Worm (Caenorhabditis elegans) whole organism, L3 larva: Measurements from ENCODE around the gene pat-12.

Experiments
- ZK546.5 ChIP-seq: sonication (generic microtip); optimal IDR thresholded peaks from 2 replicates; lab custom pipeline; 2017; ENCODE audit warnings: missing biosample characterization, missing genetic modification characterization
- jun-1 ChIP-seq: fragments of 150-350 bp; optimal IDR thresholded peaks from 2 replicates; lab custom pipeline; 2014; ENCODE audit warnings: missing biosample characterization, missing genetic modification reagents, missing genetic modification characterization
- lin-39 ChIP-seq: fragments of 150-350 bp; optimal IDR thresholded peaks from 2 replicates; lab custom pipeline; 2018; ENCODE audit warnings: missing biosample characterization, missing genetic modification reagents, missing genetic modification characterization
- nhr-11 ChIP-seq: fragments of 150-350 bp; optimal IDR thresholded peaks from 2 replicates; lab custom pipeline; 2014; ENCODE audit warnings: missing biosample characterization, missing genetic modification characterization
- nhr-23 ChIP-seq: fragments of 150-350 bp; optimal IDR thresholded peaks from 2 replicates; lab custom pipeline; 2014; ENCODE audit warnings: missing biosample characterization, missing genetic modification reagents, missing genetic modification characterization
- pha-4 ChIP-seq: fragments of 150-350 bp; optimal IDR thresholded peaks from 2 replicates; lab custom pipeline; 2014; ENCODE audit warnings: missing biosample characterization, missing genetic modification reagents, missing genetic modification characterization
- snpc-4 ChIP-seq: fragments of 150-350 bp; optimal IDR thresholded peaks from 2 replicates; lab custom pipeline; 2014; ENCODE audit warnings: missing biosample characterization, missing genetic modification characterization
- ztf-4 ChIP-seq: fragments of 150-350 bp; optimal IDR thresholded peaks from 2 replicates; lab custom pipeline; 2014; ENCODE audit warnings: missing biosample characterization, missing genetic modification characterization

DNA sequence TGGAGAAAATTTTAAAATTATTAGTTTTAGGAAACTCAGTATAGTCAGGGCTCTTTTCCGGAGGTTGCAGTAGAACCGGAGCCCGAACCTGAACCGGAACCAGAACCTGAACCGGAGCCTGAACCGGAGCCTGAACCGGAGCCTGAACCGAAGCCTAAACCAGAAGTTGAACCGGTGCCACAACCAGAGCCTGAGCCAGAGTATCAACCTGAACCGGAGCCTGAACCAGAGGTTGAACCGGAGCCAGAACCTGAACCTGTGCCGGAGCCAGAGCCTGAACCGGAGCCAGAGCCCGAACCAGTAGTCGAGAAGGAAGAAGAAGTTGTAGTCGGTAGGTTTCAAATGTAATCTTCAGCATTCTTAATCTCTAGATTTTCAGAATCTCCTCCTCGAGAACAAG is 16.3 kb upstream of the pat-12 start:
- TF ChIP-seq lin-39 (tag; lab: Kevin White, UChicago) (no peak), ZK546.5 (no peak), jun-1 (tag; lab: Kevin White, UChicago) (no peak), pha-4 (tag; lab: Kevin White, UChicago) (no peak), ztf-4 (tag; lab: Kevin White, UChicago) (no peak), nhr-11 (no peak), snpc-4 (no peak), nhr-23 (no peak)
